Fruit fly (Drosophila melanogaster): Measurements from ENCODE around the gene Hsp68.

The Hsp68 gene

DNA sequence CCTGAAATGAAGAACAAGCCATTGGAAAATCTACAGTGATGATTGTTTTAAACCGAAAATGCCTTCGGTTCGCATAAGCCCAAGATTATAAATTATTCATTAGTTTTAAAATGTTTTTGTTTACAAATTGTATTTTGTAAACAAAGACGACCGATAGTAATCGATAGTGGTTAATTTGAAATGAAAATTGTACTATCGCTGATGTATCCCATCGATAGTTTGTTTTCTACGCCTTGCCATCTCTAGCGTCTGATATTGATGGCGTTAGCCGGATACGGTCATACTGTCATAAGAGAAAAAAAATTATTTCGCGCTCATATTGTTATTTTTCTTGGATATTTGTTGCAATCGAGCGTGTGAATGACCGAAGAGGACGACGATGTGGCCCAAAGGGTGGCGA, 931 bp upstream of the Hsp68 start, which contains the start of gene SMC1 (continued):
- TF ChIP-seq dmrt99B (tag; optimal IDR thresholded peaks at IDR 0.05) (no peak), onecut (GFP tag; IDR thresholded peaks at IDR 0.05) (peak; percentile 53), tap (tag; optimal IDR thresholded peaks at IDR 0.05) (no peak), CG11247 (GFP tag; IDR thresholded peaks at IDR 0.05) (no peak), CG1602 (GFP tag; optimal IDR thresholded peaks at IDR 0.05) (no peak), CG4730 (GFP tag; IDR thresholded peaks at IDR 0.05) (no peak), CG6683 (GFP tag; optimal IDR thresholded peaks at IDR 0.05) (peak; percentile 6), jing (GFP tag; optimal IDR thresholded peaks at IDR 0.05) (no peak), grau (tag; optimal IDR thresholded peaks at IDR 0.05) (peak; percentile 42), CG4360 (GFP tag; IDR thresholded peaks at IDR 0.05) (no peak), br (optimal IDR thresholded peaks at IDR 0.05) (no peak), Mes4 (GFP tag; optimal IDR thresholded peaks at IDR 0.05) (peak; percentile 13), slbo (GFP tag; IDR thresholded peaks at IDR 0.05) (peak; percentile 72), D19B (GFP tag; optimal IDR thresholded peaks at IDR 0.05) (no peak), mirr (GFP tag; optimal IDR thresholded peaks at IDR 0.05) (no peak), CG6689 (GFP tag; IDR thresholded peaks at IDR 0.05) (no peak), BEAF-32 (GFP tag; optimal IDR thresholded peaks at IDR 0.05) (peak; percentile 99), CG3995 (GFP tag; optimal IDR thresholded peaks at IDR 0.05) (peak; percentile 54), z (GFP tag; IDR thresholded peaks at IDR 0.05) (no peak), tio (GFP tag; optimal IDR thresholded peaks at IDR 0.05) (no peak), chn (GFP tag; optimal IDR thresholded peaks at IDR 0.05) (peak; percentile 10), nau (GFP tag; optimal IDR thresholded peaks at IDR 0.05) (no peak), CG11456 (GFP tag; IDR thresholded peaks at IDR 0.05) (no peak), Side (GFP tag; optimal IDR thresholded peaks at IDR 0.05) (no peak), CG3163 (GFP tag; optimal IDR thresholded peaks at IDR 0.05) (peak; percentile 43), CG8924 (tag; optimal IDR thresholded peaks at IDR 0.05) (peak; percentile 55), CG14050 (GFP tag; IDR thresholded peaks at IDR 0.05) (no peak), hb (GFP tag; IDR thresholded peaks at IDR 0.05; ENCODE audit: partially characterized antibody) (peak; percentile 99), schlank (tag; optimal IDR thresholded peaks at IDR 0.05) (peak; percentile 24), Hand (GFP tag; optimal IDR thresholded peaks at IDR 0.05) (no peak), CG11695 (GFP tag; IDR thresholded peaks at IDR 0.05) (no peak), zf30C (GFP tag; optimal IDR thresholded peaks at IDR 0.05) (no peak), lab (GFP tag; optimal IDR thresholded peaks at IDR 0.05) (no peak), CG17328 (GFP tag; IDR thresholded peaks at IDR 0.05) (0 out of 2 replicates have a peak, but pooled peaks have one; percentile 11), CG9797 (GFP tag; optimal IDR thresholded peaks at IDR 0.05) (peak; percentile 83), PHDP (tag; optimal IDR thresholded peaks at IDR 0.05) (peak; percentile 26), CG10462 (GFP tag; optimal IDR thresholded peaks at IDR 0.05) (no peak), croc (GFP tag; conservative IDR thresholded peaks at IDR 0.05) (no peak), Lhr (GFP tag; optimal IDR thresholded peaks at IDR 0.05) (peak; percentile 31), CG31441 (GFP tag; IDR thresholded peaks at IDR 0.05) (no peak), CG2120 (GFP tag; optimal IDR thresholded peaks at IDR 0.05) (peak; percentile 52), TFAM (GFP tag; optimal IDR thresholded peaks at IDR 0.05) (no peak), NK7.1 (GFP tag; optimal IDR thresholded peaks at IDR 0.05) (no peak), CG18476 (GFP tag; optimal IDR thresholded peaks at IDR 0.05) (no peak), CG13287 (GFP tag; IDR thresholded peaks at IDR 0.05; ENCODE audit: partially characterized antibody) (peak; percentile 100), CG6854 (GFP tag; optimal IDR thresholded peaks at IDR 0.05) (no peak), CG2875 (GFP tag; optimal IDR thresholded peaks at IDR 0.05) (no peak), dimm (GFP tag; IDR thresholded peaks at IDR 0.05) (no peak), stwl (tag; optimal IDR thresholded peaks at IDR 0.05) (peak; percentile 79), klu (GFP tag; IDR thresholded peaks at IDR 0.05) (no peak), CkIIα-i1 (GFP tag; IDR thresholded peaks at IDR 0.05) (no peak), CG14860 (GFP tag; IDR thresholded peaks at IDR 0.05; ENCODE audit: partially characterized antibody) (peak; percentile 99)

Measured in whole organism, embryonic.